Worm (Caenorhabditis elegans): ENCODE measurements around the gene scrm-5.

DNA sequence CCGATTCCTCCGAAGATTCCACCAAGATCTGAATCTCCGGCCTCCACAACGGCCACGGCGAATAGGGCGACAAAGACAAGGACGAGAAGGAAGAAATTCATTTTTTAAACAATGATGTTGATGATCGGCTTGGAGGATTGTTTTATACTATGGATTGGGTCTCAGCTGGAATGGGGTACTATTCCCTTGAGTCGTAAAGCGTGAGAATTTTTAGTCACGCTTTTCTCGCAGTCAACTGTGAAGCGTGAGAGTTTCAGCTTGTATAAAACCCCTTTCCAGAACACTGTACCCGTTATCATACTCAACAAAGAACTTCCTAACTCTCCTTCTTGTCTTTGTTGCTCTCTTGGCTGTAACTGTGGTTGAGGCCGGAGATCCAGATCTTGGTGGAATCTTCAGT lies 47.7 kb upstream of the scrm-5 start, which contains the start of gene F49F1.15:
- TF ChIP-seq klf-2 (GFP tag; conservative IDR thresholded peaks at IDR 0.05), result no peak
- no peak for TF ChIP-seq flt-1 (GFP tag; IDR thresholded peaks at IDR 0.05)
